Fruit fly (Drosophila melanogaster) whole organism, embryonic: ENCODE measurements around the gene PIG-Wb.

ENCODE experiments used
- Abd-B ChIP-seq: fragments of 200-800 bp; sonication (Bioruptor generic); optimal IDR thresholded peaks from 2 replicates; lab custom pipeline; 2018; ENCODE audit warnings: missing biosample characterization, mild to moderate bottlenecking, missing genetic modification characterization, moderate library complexity
- CG10565 ChIP-seq: fragments of 200-800 bp; sonication (Bioruptor generic); optimal IDR thresholded peaks from 3 replicates; lab custom pipeline; 2016; ENCODE audit warnings: missing biosample characterization, mild to moderate bottlenecking, missing genetic modification characterization
- CG11398 ChIP-seq: fragments of 200-800 bp; sonication (Bioruptor generic); optimal IDR thresholded peaks from 2 replicates; lab custom pipeline; 2016; ENCODE audit warnings: missing biosample characterization, missing genetic modification characterization
- CG11456 ChIP-seq: fragments of 200-800 bp; sonication (Bioruptor generic); IDR thresholded peaks from 3 replicates; pipeline ENCODE4 v1.3.6; 2022; ENCODE audit warnings: missing biosample characterization, missing genetic modification characterization
- CG12219 ChIP-seq: fragments of 200-800 bp; sonication (Bioruptor generic); optimal IDR thresholded peaks from 3 replicates; lab custom pipeline; 2018; ENCODE audit warnings: missing biosample characterization, mild to moderate bottlenecking, missing genetic modification characterization
- CG12769 ChIP-seq: fragments of 200-800 bp; sonication (Bioruptor generic); optimal IDR thresholded peaks from 2 replicates; lab custom pipeline; 2019; ENCODE audit warnings: missing biosample characterization, mild to moderate bottlenecking, missing genetic modification characterization, moderate library complexity
- CG16779 ChIP-seq: fragments of 200-800 bp; sonication (Bioruptor generic); IDR thresholded peaks from 2 replicates; pipeline ENCODE4 v1.3.6; 2022; ENCODE audit warnings: missing biosample characterization, missing genetic modification characterization
- CG17829 ChIP-seq: fragments of 200-800 bp; optimal IDR thresholded peaks from 2 replicates; lab custom pipeline; 2019; ENCODE audit warnings: missing biosample characterization, mild to moderate bottlenecking, missing genetic modification characterization, moderate library complexity
- CG18476 ChIP-seq: fragments of 200-800 bp; sonication (Bioruptor generic); optimal IDR thresholded peaks from 2 replicates; lab custom pipeline; 2016; ENCODE audit warnings: missing biosample characterization, mild to moderate bottlenecking, missing genetic modification characterization
- CG18599 ChIP-seq: fragments of 200-800 bp; sonication (Bioruptor generic); optimal IDR thresholded peaks from 3 replicates; lab custom pipeline; 2017; ENCODE audit warnings: missing biosample characterization, missing genetic modification characterization, mild to moderate bottlenecking, moderate library complexity, missing genetic modification reagents
- CG2712 ChIP-seq: fragments of 200-800 bp; optimal IDR thresholded peaks from 3 replicates; lab custom pipeline; 2019; ENCODE audit warnings: missing biosample characterization, mild to moderate bottlenecking, missing genetic modification characterization, moderate library complexity
- CG3281 ChIP-seq: fragments of 200-800 bp; sonication (Bioruptor generic); optimal IDR thresholded peaks from 3 replicates; lab custom pipeline; 2017; ENCODE audit warnings: missing biosample characterization, mild to moderate bottlenecking, missing genetic modification characterization
- CG33557 ChIP-seq: fragments of 200-800 bp; sonication (Bioruptor generic); optimal IDR thresholded peaks from 2 replicates; lab custom pipeline; 2019; ENCODE audit warnings: missing biosample characterization, mild to moderate bottlenecking, missing genetic modification characterization, moderate library complexity
- CG34224 ChIP-seq: fragments of 200-800 bp; sonication (Bioruptor generic); IDR thresholded peaks from 3 replicates; pipeline ENCODE4 v1.3.6; 2022; ENCODE audit warnings: missing biosample characterization, missing genetic modification characterization; ENCODE audit not compliant: partially characterized antibody
- CG4404 ChIP-seq: fragments of 200-800 bp; sonication (Bioruptor generic); IDR thresholded peaks from 2 replicates; pipeline ENCODE4 v1.3.6; 2022; ENCODE audit warnings: missing biosample characterization, missing genetic modification characterization
- CG4854 ChIP-seq: fragments of 200-800 bp; sonication (Bioruptor generic); optimal IDR thresholded peaks from 2 replicates; lab custom pipeline; 2016; ENCODE audit warnings: missing biosample characterization, missing genetic modification characterization, inconsistent platforms
- CG6765 ChIP-seq: fragments of 200-800 bp; sonication (Bioruptor generic); optimal IDR thresholded peaks from 3 replicates; lab custom pipeline; 2017; ENCODE audit warnings: missing biosample characterization, mild to moderate bottlenecking, missing genetic modification characterization
- CG7839 ChIP-seq: fragments of 200-800 bp; sonication (Bioruptor generic); optimal IDR thresholded peaks from 3 replicates; lab custom pipeline; 2018; ENCODE audit warnings: missing biosample characterization, mild to moderate bottlenecking, missing genetic modification characterization, moderate library complexity
- CG8089 ChIP-seq: fragments of 200-800 bp; sonication (Bioruptor generic); optimal IDR thresholded peaks from 3 replicates; lab custom pipeline; 2016; ENCODE audit warnings: missing biosample characterization, missing genetic modification characterization
- CG8359 ChIP-seq: fragments of 200-800 bp; sonication (Bioruptor generic); optimal IDR thresholded peaks from 2 replicates; lab custom pipeline; 2017; ENCODE audit warnings: missing biosample characterization, mild to moderate bottlenecking, missing genetic modification characterization, borderline replicate concordance
- CG9876 ChIP-seq: fragments of 200-800 bp; sonication (Bioruptor generic); optimal IDR thresholded peaks from 2 replicates; lab custom pipeline; 2016; ENCODE audit warnings: missing biosample characterization, missing genetic modification characterization
- CG9932 ChIP-seq: fragments of 200-800 bp; sonication (Bioruptor generic); IDR thresholded peaks from 2 replicates; pipeline ENCODE4 v1.3.6; 2022; ENCODE audit warnings: missing biosample characterization, missing genetic modification characterization
- CkIIα-i1 ChIP-seq: fragments of 200-800 bp; sonication (Bioruptor generic); IDR thresholded peaks from 2 replicates; pipeline ENCODE4 v1.3.6; 2022; ENCODE audit warnings: missing biosample characterization, missing genetic modification characterization
- Deaf1 ChIP-seq: fragments of 200-800 bp; optimal IDR thresholded peaks from 3 replicates; lab custom pipeline; 2019; ENCODE audit warnings: missing biosample characterization, mild to moderate bottlenecking, missing genetic modification characterization, moderate library complexity
- Dfd ChIP-seq, 2 experiments: fragments of >200 bp; optimal IDR thresholded peaks; 2 replicates each; lab custom pipeline; 2017; ENCODE audit warnings: missing biosample characterization in 2 of 2, missing genetic modification characterization in 2 of 2
- Doc3 ChIP-seq: fragments of 200-800 bp; sonication (Bioruptor generic); IDR thresholded peaks from 3 replicates; pipeline ENCODE4 v1.3.6; 2022; ENCODE audit warnings: missing biosample characterization, missing genetic modification characterization; ENCODE audit not compliant: partially characterized antibody
- Hr39 ChIP-seq: fragments of >200 bp; optimal IDR thresholded peaks from 2 replicates; lab custom pipeline; 2017
- Hsf ChIP-seq: fragments of 200-800 bp; sonication (Bioruptor generic); optimal IDR thresholded peaks from 3 replicates; lab custom pipeline; 2016; ENCODE audit warnings: missing biosample characterization, missing genetic modification characterization
- Neu2 ChIP-seq: fragments of 200-800 bp; sonication (Bioruptor generic); optimal IDR thresholded peaks from 3 replicates; lab custom pipeline; 2016; ENCODE audit warnings: missing biosample characterization, missing genetic modification characterization, borderline replicate concordance
- Ravus ChIP-seq: fragments of 200-800 bp; sonication (Bioruptor generic); IDR thresholded peaks from 2 replicates; pipeline ENCODE4 v1.3.6; 2022; ENCODE audit warnings: missing biosample characterization, missing genetic modification characterization
- Rfx ChIP-seq: fragments of 200-800 bp; sonication (Bioruptor generic); IDR thresholded peaks from 2 replicates; pipeline ENCODE4 v1.3.6; 2022; ENCODE audit warnings: missing biosample characterization, missing genetic modification characterization
- Scr ChIP-seq: fragments of 200-800 bp; sonication (Bioruptor generic); IDR thresholded peaks from 2 replicates; pipeline ENCODE4 v1.3.6; 2022; ENCODE audit warnings: missing biosample characterization, missing genetic modification characterization; ENCODE audit not compliant: partially characterized antibody
- Taf1 ChIP-seq: fragments of 200-800 bp; sonication (Bioruptor generic); IDR thresholded peaks from 2 replicates; pipeline ENCODE4 v1.3.6; 2022; ENCODE audit warnings: missing biosample characterization, missing genetic modification characterization
- ase ChIP-seq: fragments of 200-800 bp; sonication (Bioruptor generic); IDR thresholded peaks from 3 replicates; pipeline ENCODE4 v1.3.6; 2022; ENCODE audit warnings: missing biosample characterization, missing genetic modification characterization
- cad ChIP-seq: fragments of >200 bp; optimal IDR thresholded peaks from 2 replicates; lab custom pipeline; 2017; ENCODE audit warnings: missing biosample characterization, missing genetic modification characterization
- chinmo ChIP-seq: fragments of 200-800 bp; sonication (Bioruptor generic); IDR thresholded peaks from 4 replicates; pipeline ENCODE4 v1.3.6; 2022; ENCODE audit warnings: missing biosample characterization, missing genetic modification characterization; ENCODE audit not compliant: partially characterized antibody
- dan ChIP-seq: fragments of 200-800 bp; sonication (Bioruptor generic); IDR thresholded peaks from 2 replicates; pipeline ENCODE4 v1.3.6; 2022; ENCODE audit warnings: missing biosample characterization, missing genetic modification characterization
- danr ChIP-seq: fragments of 200-800 bp; sonication (Bioruptor generic); IDR thresholded peaks from 2 replicates; pipeline ENCODE4 v1.3.6; 2022; ENCODE audit warnings: missing biosample characterization, missing genetic modification characterization
- dm ChIP-seq: fragments of 200-800 bp; sonication (Bioruptor generic); optimal IDR thresholded peaks from 3 replicates; lab custom pipeline; 2016; ENCODE audit warnings: missing biosample characterization, missing genetic modification characterization
- exex ChIP-seq: fragments of 200-800 bp; sonication (Bioruptor generic); optimal IDR thresholded peaks from 4 replicates; lab custom pipeline; 2018; ENCODE audit warnings: missing biosample characterization, mild to moderate bottlenecking, missing genetic modification characterization, moderate library complexity
- fu2 ChIP-seq: fragments of 200-800 bp; sonication (Bioruptor generic); optimal IDR thresholded peaks from 2 replicates; lab custom pipeline; 2016; ENCODE audit warnings: missing biosample characterization, missing genetic modification characterization
- gcm ChIP-seq: fragments of 200-800 bp; sonication (Bioruptor generic); optimal IDR thresholded peaks from 2 replicates; lab custom pipeline; 2019; ENCODE audit warnings: missing biosample characterization, mild to moderate bottlenecking, missing genetic modification characterization, moderate library complexity
- grn ChIP-seq: fragments of 200-800 bp; sonication (Bioruptor generic); optimal IDR thresholded peaks from 3 replicates; lab custom pipeline; 2017; ENCODE audit warnings: missing biosample characterization, missing genetic modification characterization
- hkb ChIP-seq, 2 experiments: fragments of 200-800 bp in 1 of 2; fragments of >200 bp in 1 of 2; sonication (Bioruptor generic) in 1 of 2; IDR thresholded peaks in 1 of 2; optimal IDR thresholded peaks in 1 of 2; 2 replicates each; pipeline versions ENCODE4 v1.3.6 to Lab custom; 2017 to 2022; ENCODE audit warnings: missing biosample characterization in 1 of 2, missing genetic modification characterization in 1 of 2
- hth ChIP-seq: fragments of >200 bp; optimal IDR thresholded peaks from 2 replicates; lab custom pipeline; 2017; ENCODE audit warnings: inconsistent platforms
- nom ChIP-seq: fragments of 200-800 bp; sonication (Bioruptor generic); optimal IDR thresholded peaks from 2 replicates; lab custom pipeline; 2017; ENCODE audit warnings: missing biosample characterization, missing genetic modification characterization, mild to moderate bottlenecking, moderate library complexity, missing genetic modification reagents
- peb ChIP-seq: fragments of 200-800 bp; sonication (Bioruptor generic); IDR thresholded peaks from 2 replicates; pipeline ENCODE4 v1.3.6; 2022; ENCODE audit warnings: missing biosample characterization, missing genetic modification characterization
- pum ChIP-seq: fragments of 200-800 bp; sonication (Bioruptor generic); optimal IDR thresholded peaks from 2 replicates; lab custom pipeline; 2016; ENCODE audit warnings: missing biosample characterization, missing genetic modification characterization
- so ChIP-seq: fragments of 200-800 bp; sonication (Bioruptor generic); IDR thresholded peaks from 3 replicates; pipeline ENCODE4 v1.3.6; 2022; ENCODE audit warnings: missing biosample characterization, missing genetic modification characterization

PIG-Wb gene

DNA sequence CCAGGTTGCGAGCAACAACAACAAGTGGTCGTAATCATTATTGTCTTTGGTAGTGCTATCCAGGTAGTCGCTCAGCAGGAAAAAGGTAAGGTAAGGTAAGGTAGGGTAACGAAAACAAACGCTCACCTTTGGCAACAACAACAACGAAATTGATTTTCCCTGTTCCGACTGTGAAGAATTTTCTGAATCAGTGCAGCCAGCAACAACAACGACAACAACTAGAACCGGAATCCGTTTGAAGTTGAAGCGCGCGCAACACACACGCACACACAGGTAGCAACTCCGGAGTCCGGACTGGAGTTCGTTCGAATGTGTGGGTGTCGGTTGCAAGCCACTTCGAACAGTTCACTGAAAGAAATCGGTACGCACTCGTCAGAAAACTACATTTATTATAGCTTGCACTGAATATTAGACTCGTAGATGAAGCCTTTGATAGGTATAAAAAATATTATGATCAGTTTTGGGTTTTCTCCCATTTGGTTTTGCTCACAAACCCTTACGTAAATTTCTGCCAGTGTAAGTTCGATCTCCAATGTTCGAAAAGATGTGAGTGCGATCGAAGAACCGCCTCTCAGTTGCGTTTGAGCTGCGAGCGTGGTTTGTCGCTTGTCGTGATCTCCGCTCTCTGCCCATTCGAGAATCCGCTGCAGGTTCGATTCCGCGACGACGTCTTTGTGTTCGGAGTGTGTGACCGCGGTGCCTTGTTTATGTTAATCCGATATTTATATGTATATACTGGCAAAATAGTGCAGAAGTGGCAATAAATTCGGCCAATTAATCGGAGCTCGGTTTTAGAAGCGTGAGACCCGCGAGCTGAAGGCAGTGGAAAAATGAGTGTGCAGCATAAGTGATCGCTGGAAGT lies 8.7 kb upstream of the PIG-Wb start, which contains the start of gene CG13921 (continued):
- peak; percentile 97 for TF ChIP-seq CG3281 (GFP tag; lab: Kevin White, UChicago)
- TF ChIP-seq Hsf (GFP tag; lab: Kevin White, UChicago), result peak; percentile 99
- TF ChIP-seq grn (GFP tag; lab: Kevin White, UChicago), result peak; percentile 91
- peak; percentile 100 for TF ChIP-seq pum (GFP tag; lab: Kevin White, UChicago)
- peak; percentile 99 for TF ChIP-seq CG33557 (GFP tag; lab: Kevin White, UChicago)
- TF ChIP-seq so (GFP tag; lab: Robert Waterston, UW), result peak; percentile 99
- TF ChIP-seq Taf1 (GFP tag; lab: Robert Waterston, UW), result peak; percentile 98
- peak; percentile 97 for TF ChIP-seq fu2
- TF ChIP-seq CG9932 (GFP tag; lab: Robert Waterston, UW), result peak; percentile 99
- no peak for TF ChIP-seq Doc3 (GFP tag; lab: Robert Waterston, UW)
- peak; percentile 99 for TF ChIP-seq CG11456 (GFP tag; lab: Robert Waterston, UW)
- no peak for TF ChIP-seq Dfd (GFP tag; optimal IDR thresholded peaks at IDR 0.05; lab: Kevin White, UChicago)
- TF ChIP-seq dm, result peak; percentile 97
- peak; percentile 82 for TF ChIP-seq exex
- peak; percentile 93 for TF ChIP-seq CkIIα-i1 (GFP tag; lab: Robert Waterston, UW)
- peak; percentile 99 for TF ChIP-seq CG4404 (GFP tag; lab: Robert Waterston, UW)
- TF ChIP-seq CG18476 (GFP tag; lab: Kevin White, UChicago), result peak; percentile 98
- no peak for TF ChIP-seq hth
- TF ChIP-seq peb, result peak; percentile 99
- peak; percentile 98 for TF ChIP-seq CG12219 (GFP tag; lab: Kevin White, UChicago)
- peak; percentile 69; the same call in 1 of the 4 replicates for TF ChIP-seq chinmo (GFP tag; lab: Robert Waterston, UW)
- no peak for TF ChIP-seq Hr39 (lab: Kevin White, UChicago)
- TF ChIP-seq Deaf1, result peak; percentile 86
- TF ChIP-seq danr (GFP tag; lab: Robert Waterston, UW), result peak; percentile 98
- TF ChIP-seq CG7839 (tag; lab: Kevin White, UChicago), result peak; percentile 99
- peak; percentile 100 for TF ChIP-seq CG2712 (tag; lab: Kevin White, UChicago)
- peak; percentile 98 for TF ChIP-seq Abd-B (GFP tag; lab: Kevin White, UChicago)
- TF ChIP-seq Neu2, result peak; percentile 99
- peak; percentile 99 for TF ChIP-seq dan (GFP tag; lab: Robert Waterston, UW)
- TF ChIP-seq cad (GFP tag; lab: Kevin White, UChicago), result peak; percentile 14
- TF ChIP-seq CG8359 (GFP tag; lab: Kevin White, UChicago), result peak; percentile 96
- peak; percentile 99 for TF ChIP-seq CG10565 (GFP tag; lab: Kevin White, UChicago)
- peak; percentile 97 for TF ChIP-seq CG16779
- TF ChIP-seq Ravus (GFP tag; lab: Robert Waterston, UW), result peak; percentile 96
- no peak for TF ChIP-seq hkb (optimal IDR thresholded peaks at IDR 0.05; lab: Kevin White, UChicago)
- TF ChIP-seq hkb (GFP tag; IDR thresholded peaks at IDR 0.05; lab: Robert Waterston, UW), result peak; percentile 99
- TF ChIP-seq CG6765 (GFP tag; lab: Kevin White, UChicago), result peak; percentile 94
- TF ChIP-seq ase (GFP tag; lab: Robert Waterston, UW), result peak; percentile 98
- peak; percentile 99 for TF ChIP-seq Rfx (GFP tag; lab: Robert Waterston, UW)
- peak; percentile 98 for TF ChIP-seq CG18599
- peak; percentile 99 for TF ChIP-seq CG8089 (GFP tag; lab: Kevin White, UChicago)
- TF ChIP-seq Scr (GFP tag; lab: Robert Waterston, UW), result no peak
- peak; percentile 98 for TF ChIP-seq gcm
- peak; percentile 99 for TF ChIP-seq CG12769 (tag; lab: Kevin White, UChicago)
- TF ChIP-seq nom (GFP tag; lab: Kevin White, UChicago), result peak; percentile 99
- no peak for TF ChIP-seq CG34224 (GFP tag; lab: Robert Waterston, UW)
- peak; percentile 97 for TF ChIP-seq CG9876 (GFP tag; lab: Kevin White, UChicago)
- peak; percentile 100 for TF ChIP-seq CG17829
- peak; percentile 98 for TF ChIP-seq CG11398 (GFP tag; lab: Kevin White, UChicago)
- TF ChIP-seq CG4854 (GFP tag; lab: Kevin White, UChicago), result peak; percentile 99
